Worm (Caenorhabditis elegans) whole organism, L4 larva: ENCODE results near the gene T19C4.24.

Experiments used
- D1046.2 ChIP-seq: fragments of 200-800 bp; sonication (Bioruptor generic); IDR thresholded peaks from 2 replicates; pipeline ENCODE4 v1.3.6; 2022; ENCODE audit warnings: missing genetic modification characterization, missing compliant biosample characterization
- F10B5.3 ChIP-seq: sonication (generic microtip); optimal IDR thresholded peaks from 2 replicates; lab custom pipeline; 2016; ENCODE audit warnings: mild to moderate bottlenecking, missing genetic modification characterization, missing compliant biosample characterization
- F26F4.8 ChIP-seq: fragments of 200-800 bp; sonication (Bioruptor generic); conservative IDR thresholded peaks from 2 replicates; pipeline ENCODE4 v1.3.6; 2022; ENCODE audit warnings: missing genetic modification characterization, missing compliant biosample characterization
- F37D6.2 ChIP-seq: sonication (generic microtip); optimal IDR thresholded peaks from 2 replicates; lab custom pipeline; 2016; ENCODE audit warnings: mild to moderate bottlenecking, missing genetic modification characterization, missing compliant biosample characterization
- F44E2.7 ChIP-seq: fragments of 200-800 bp; sonication (Bioruptor generic); IDR thresholded peaks from 2 replicates; pipeline ENCODE4 v2.1.2; 2022; ENCODE audit warnings: missing genetic modification characterization, missing compliant biosample characterization
- R02D3.7 ChIP-seq: fragments of 150-350 bp; sonication (generic microtip); optimal IDR thresholded peaks from 3 replicates; lab custom pipeline; 2014; ENCODE audit warnings: missing biosample characterization, missing genetic modification characterization
- Y75B8A.6 ChIP-seq: fragments of 200-800 bp; sonication (Bioruptor generic); IDR thresholded peaks from 2 replicates; pipeline ENCODE4 v1.3.6; 2022; ENCODE audit warnings: missing genetic modification reagents, missing genetic modification characterization, missing compliant biosample characterization
- ZK337.2 ChIP-seq: fragments of 200-800 bp; sonication (Bioruptor generic); IDR thresholded peaks from 2 replicates; pipeline ENCODE4 v1.3.6; 2022; ENCODE audit warnings: missing genetic modification reagents, missing genetic modification characterization, missing compliant biosample characterization
- aha-1 ChIP-seq: fragments of 150-350 bp; peaks from one replicate; lab custom pipeline; 2014; ENCODE audit warnings: missing biosample characterization, missing genetic modification characterization
- ama-1 ChIP-seq: fragments of 150-350 bp; optimal IDR thresholded peaks from 2 replicates; lab custom pipeline; 2014; ENCODE audit warnings: inconsistent platforms, mixed read lengths
- attf-4 ChIP-seq: sonication (generic microtip); optimal IDR thresholded peaks from 3 replicates; lab custom pipeline; 2017; ENCODE audit warnings: missing biosample characterization, missing genetic modification characterization
- ceh-62 ChIP-seq: sonication (generic microtip); optimal IDR thresholded peaks from 2 replicates; lab custom pipeline; 2017; ENCODE audit warnings: missing biosample characterization, missing genetic modification characterization
- ceh-82 ChIP-seq: sonication (generic microtip); optimal IDR thresholded peaks from 2 replicates; lab custom pipeline; 2017; ENCODE audit warnings: missing biosample characterization, missing genetic modification characterization
- ces-1 ChIP-seq: fragments of 150-350 bp; sonication (generic microtip); optimal IDR thresholded peaks from 4 replicates; lab custom pipeline; 2014; ENCODE audit warnings: missing biosample characterization, missing genetic modification reagents, missing genetic modification characterization
- cey-2 ChIP-seq: sonication (generic microtip); optimal IDR thresholded peaks from 3 replicates; lab custom pipeline; 2017; ENCODE audit warnings: missing genetic modification characterization, mild to moderate bottlenecking, missing compliant biosample characterization, antibody characterized with exemption, borderline replicate concordance; ENCODE audit not compliant: insufficient read depth
- ctbp-1 ChIP-seq: fragments of 200-800 bp; sonication (Bioruptor generic); IDR thresholded peaks from 2 replicates; pipeline ENCODE4 v1.3.6; 2022; ENCODE audit warnings: missing genetic modification reagents, missing genetic modification characterization, missing compliant biosample characterization
- daf-16 ChIP-seq, 3 experiments: sonication (generic microtip); optimal IDR thresholded peaks; 2 replicates each; lab custom pipeline; 2016 to 2017; ENCODE audit warnings: missing genetic modification characterization in 3 of 3, missing genetic modification reagents in 3 of 3, mild to moderate bottlenecking in 2 of 3, missing compliant biosample characterization in 2 of 3, missing biosample characterization in 1 of 3, moderate library complexity in 1 of 3
- daf-19 ChIP-seq: fragments of 200-800 bp; sonication (Bioruptor generic); conservative IDR thresholded peaks from 2 replicates; pipeline ENCODE4 v1.3.6; 2022; ENCODE audit warnings: missing genetic modification characterization, missing compliant biosample characterization
- dmd-6 ChIP-seq: fragments of 200-800 bp; sonication (Bioruptor generic); IDR thresholded peaks from 2 replicates; pipeline ENCODE4 v1.3.6; 2022; ENCODE audit warnings: missing genetic modification reagents, missing genetic modification characterization, missing compliant biosample characterization
- duxl-1 ChIP-seq: sonication (generic microtip); optimal IDR thresholded peaks from 2 replicates; lab custom pipeline; 2016; ENCODE audit warnings: mild to moderate bottlenecking, missing genetic modification characterization, moderate library complexity, missing compliant biosample characterization; ENCODE audit not compliant: poor library complexity
- fos-1 ChIP-seq: fragments of 150-350 bp; optimal IDR thresholded peaks from 2 replicates; lab custom pipeline; 2014; ENCODE audit warnings: missing biosample characterization, missing genetic modification characterization
- lin-13 ChIP-seq: fragments of 150-350 bp; optimal IDR thresholded peaks from 2 replicates; lab custom pipeline; 2014; ENCODE audit warnings: missing biosample characterization, missing genetic modification reagents, missing genetic modification characterization
- lin-29 ChIP-seq: fragments of 200-800 bp; sonication (Bioruptor generic); IDR thresholded peaks from 2 replicates; pipeline ENCODE4 v1.3.6; 2022; ENCODE audit warnings: missing genetic modification reagents, missing genetic modification characterization, missing compliant biosample characterization
- lin-38 ChIP-seq: fragments of 200-800 bp; sonication (Bioruptor generic); IDR thresholded peaks from 2 replicates; pipeline ENCODE4 v1.3.6; 2022; ENCODE audit warnings: missing genetic modification reagents, missing genetic modification characterization, missing compliant biosample characterization
- madf-5 ChIP-seq, 2 experiments: fragments of 200-800 bp; sonication (Bioruptor generic); IDR thresholded peaks; 2 replicates each; pipeline ENCODE4 v1.3.6; 2022; ENCODE audit warnings: missing compliant biosample characterization in 2 of 2, missing genetic modification characterization in 2 of 2
- madf-9 ChIP-seq: fragments of 200-800 bp; sonication (Bioruptor generic); conservative IDR thresholded peaks from 2 replicates; pipeline ENCODE4 v1.3.6; 2022; ENCODE audit warnings: missing genetic modification reagents, missing genetic modification characterization, missing compliant biosample characterization
- mep-1 ChIP-seq: fragments of 150-350 bp; sonication (generic microtip); optimal IDR thresholded peaks from 3 replicates; lab custom pipeline; 2014; ENCODE audit warnings: missing biosample characterization, missing genetic modification characterization
- mes-2 ChIP-seq: sonication (generic microtip); optimal IDR thresholded peaks from 2 replicates; lab custom pipeline; 2016; ENCODE audit warnings: missing genotype, mild to moderate bottlenecking, missing genetic modification characterization, missing compliant biosample characterization; ENCODE audit not compliant: poor library complexity, severe bottlenecking
- mxl-3 ChIP-seq: fragments of 200-800 bp; sonication (Bioruptor generic); optimal IDR thresholded peaks from 2 replicates; lab custom pipeline; 2018; ENCODE audit warnings: mild to moderate bottlenecking, missing genetic modification characterization, missing compliant biosample characterization
- nhr-102 ChIP-seq: sonication (generic microtip); optimal IDR thresholded peaks from 2 replicates; lab custom pipeline; 2016; ENCODE audit warnings: mild to moderate bottlenecking, missing genetic modification characterization, moderate library complexity, missing compliant biosample characterization
- nhr-111 ChIP-seq: fragments of 200-800 bp; sonication (Bioruptor generic); optimal IDR thresholded peaks from 2 replicates; lab custom pipeline; 2018; ENCODE audit warnings: mild to moderate bottlenecking, missing genetic modification characterization, missing compliant biosample characterization
- nhr-25 ChIP-seq: sonication (generic microtip); optimal IDR thresholded peaks from 2 replicates; lab custom pipeline; 2017; ENCODE audit warnings: missing genetic modification characterization, mild to moderate bottlenecking, missing compliant biosample characterization, antibody characterized with exemption, moderate library complexity, borderline replicate concordance; ENCODE audit not compliant: insufficient read depth
- nhr-28 ChIP-seq: fragments of 150-350 bp; optimal IDR thresholded peaks from 2 replicates; lab custom pipeline; 2014; ENCODE audit warnings: missing biosample characterization, missing genetic modification characterization
- nhr-42 ChIP-seq: fragments of 200-800 bp; sonication (Bioruptor generic); IDR thresholded peaks from 2 replicates; pipeline ENCODE4 v1.3.6; 2022; ENCODE audit warnings: missing genetic modification characterization, missing compliant biosample characterization
- nhr-76 ChIP-seq: fragments of 150-350 bp; optimal IDR thresholded peaks from 2 replicates; lab custom pipeline; 2014; ENCODE audit warnings: missing biosample characterization, missing genetic modification characterization
- set-16 ChIP-seq: fragments of 200-800 bp; sonication (Bioruptor generic); IDR thresholded peaks from 2 replicates; pipeline ENCODE4 v1.3.6; 2022; ENCODE audit warnings: missing genetic modification reagents, missing genetic modification characterization, missing compliant biosample characterization
- skn-1 ChIP-seq: fragments of 150-350 bp; optimal IDR thresholded peaks from 2 replicates; lab custom pipeline; 2014; ENCODE audit warnings: missing biosample characterization, missing genetic modification characterization
- spr-1 ChIP-seq: sonication (generic microtip); optimal IDR thresholded peaks from 2 replicates; lab custom pipeline; 2016; ENCODE audit warnings: mild to moderate bottlenecking, missing genetic modification characterization, missing compliant biosample characterization
- spr-3 ChIP-seq: fragments of 200-800 bp; sonication (Bioruptor generic); optimal IDR thresholded peaks from 2 replicates; lab custom pipeline; 2018; ENCODE audit warnings: mild to moderate bottlenecking, missing genetic modification characterization, missing compliant biosample characterization
- unc-39 ChIP-seq: sonication (generic microtip); optimal IDR thresholded peaks from 2 replicates; lab custom pipeline; 2017; ENCODE audit warnings: missing biosample characterization, missing genetic modification characterization
- vab-7 ChIP-seq: fragments of 200-800 bp; sonication (Bioruptor generic); IDR thresholded peaks from 2 replicates; pipeline ENCODE4 v1.3.6; 2022; ENCODE audit warnings: missing genetic modification reagents, missing genetic modification characterization, missing compliant biosample characterization
- zip-11 ChIP-seq: fragments of 200-800 bp; sonication (Bioruptor generic); IDR thresholded peaks from 2 replicates; pipeline ENCODE4 v1.3.6; 2022; ENCODE audit warnings: missing genetic modification characterization, missing compliant biosample characterization

Gene T19C4.24

DNA sequence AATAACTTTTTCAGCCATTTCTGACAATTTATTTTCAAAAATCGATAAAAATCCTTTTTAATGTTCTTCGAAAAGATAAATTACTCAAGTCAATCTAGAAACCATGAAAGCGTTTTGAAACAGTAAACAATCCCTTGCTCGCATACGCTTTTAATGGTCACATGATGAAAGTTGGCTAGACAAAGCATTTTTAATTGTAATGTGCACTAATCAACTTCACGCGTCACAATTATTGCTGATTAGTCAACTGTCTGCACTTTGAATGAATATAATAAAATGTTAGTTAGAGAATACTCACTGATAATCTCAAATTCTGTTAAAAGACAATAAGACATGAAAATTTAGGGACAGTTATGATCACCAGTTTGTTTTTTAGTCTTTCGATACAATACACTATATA is 9.8 kb upstream of the T19C4.24 start:
- TF ChIP-seq mxl-3 (no peak), madf-9 (GFP tag; lab: Robert Waterston, UW) (no peak)

DNA sequence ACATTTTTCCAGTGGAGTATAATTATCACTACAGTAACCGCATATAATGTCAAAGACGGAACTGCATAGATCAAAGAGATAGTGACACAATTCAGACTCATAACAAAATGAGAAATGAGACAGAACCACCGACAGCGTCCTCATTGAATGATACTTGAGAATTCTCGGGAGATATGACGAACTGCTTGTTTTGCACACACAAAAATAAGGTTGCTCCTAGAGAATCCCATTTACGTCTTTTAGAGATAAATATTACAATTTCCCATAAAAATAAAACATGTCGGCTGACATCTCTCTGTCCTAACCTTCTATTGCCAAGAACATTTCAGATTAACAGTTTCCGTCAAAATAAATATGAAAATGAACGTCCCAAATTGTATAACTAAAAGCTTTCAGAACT is 8.7 kb upstream of the T19C4.24 start, which contains the start of gene srg-38:
TSS of gene srg-38 (minus strand) at position 101 of the 400 bp plus-strand sequence.
- TF ChIP-seq ZK337.2 (GFP tag; lab: Robert Waterston, UW) (no peak), F26F4.8 (GFP tag; lab: Robert Waterston, UW) (no peak), aha-1 (tag; lab: Kevin White, UChicago) (no peak), daf-16 (GFP tag; optimal IDR thresholded peaks at IDR 0.05; lab: Kevin White, UChicago) (no peak), daf-16 (tag; optimal IDR thresholded peaks at IDR 0.05; lab: Kevin White, UChicago) (no peak), mes-2 (tag; lab: Kevin White, UChicago) (no peak), nhr-42 (GFP tag; lab: Robert Waterston, UW) (no peak), Y75B8A.6 (GFP tag; lab: Robert Waterston, UW) (no peak), lin-38 (GFP tag; lab: Robert Waterston, UW) (no peak), ama-1 (no peak), daf-19 (no peak), vab-7 (GFP tag; lab: Robert Waterston, UW) (no peak)

DNA sequence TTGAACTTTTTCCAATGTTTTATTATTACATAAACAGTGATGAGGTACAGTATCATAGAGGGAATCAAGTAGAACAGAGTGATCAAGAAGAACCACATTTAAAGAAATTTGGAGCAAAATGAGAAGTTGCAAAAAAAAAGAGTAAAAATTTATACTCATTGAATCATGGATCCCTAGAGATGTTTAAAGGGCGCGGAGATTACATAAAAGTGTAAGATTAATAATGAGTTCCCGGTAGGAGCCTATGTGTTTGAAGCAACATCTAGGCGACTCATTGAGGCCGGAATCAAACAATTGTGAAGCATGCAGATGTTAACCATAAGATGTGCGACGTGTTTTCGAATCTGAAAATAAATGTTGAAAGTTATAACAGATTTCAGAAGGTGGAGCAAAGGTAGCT is 5.5 kb upstream of the T19C4.24 start, which contains the start of gene srg-39:
TSS of gene srg-39 (minus strand) at position 101 of the 400 bp plus-strand sequence.
- TF ChIP-seq madf-5 (GFP tag; IDR thresholded peaks at IDR 0.05; lab: Robert Waterston, UW), result no peak
- no peak for TF ChIP-seq nhr-25 (tag; lab: Kevin White, UChicago)
- TF ChIP-seq lin-13 (GFP tag; lab: Kevin White, UChicago), result no peak
- TF ChIP-seq skn-1 (tag; lab: Kevin White, UChicago), result no peak
- TF ChIP-seq spr-3 (GFP tag; lab: Kevin White, UChicago), result no peak
- no peak for TF ChIP-seq duxl-1
- TF ChIP-seq F10B5.3, result no peak
- no peak for TF ChIP-seq mes-2 (tag; lab: Kevin White, UChicago)
- TF ChIP-seq F37D6.2, result no peak
- TF ChIP-seq set-16, result no peak
- TF ChIP-seq zip-11 (GFP tag; lab: Robert Waterston, UW), result no peak
- no peak for TF ChIP-seq R02D3.7 (tag; lab: Kevin White, UChicago)

DNA sequence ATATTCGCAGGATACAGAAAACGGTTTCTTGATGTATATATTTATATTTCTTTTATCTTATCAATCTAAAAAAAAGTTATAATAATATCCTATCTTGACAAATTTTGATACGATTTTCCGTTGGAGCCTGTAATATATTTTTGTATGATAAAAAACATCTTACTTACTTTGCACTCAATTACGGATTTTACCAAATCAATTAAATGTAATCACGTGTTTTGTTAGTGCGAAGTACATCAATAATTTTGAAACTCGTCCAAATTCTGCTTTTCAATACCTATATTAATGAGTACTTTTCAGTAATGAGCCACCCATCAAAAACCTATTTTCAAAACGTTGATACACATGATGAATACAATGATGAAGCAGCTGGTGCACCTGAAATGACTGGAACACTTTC is 2.6 kb upstream of the T19C4.24 start, which contains the start of gene T19C4.1:
TSS of gene T19C4.1 (plus strand) at position 301 of the 400 bp plus-strand sequence.
- no peak for TF ChIP-seq madf-5 (GFP tag; IDR thresholded peaks at IDR 0.05; lab: Robert Waterston, UW)
- no peak for TF ChIP-seq attf-4 (tag; lab: Kevin White, UChicago)
- TF ChIP-seq mep-1, result no peak
- no peak for TF ChIP-seq ceh-82 (tag; lab: Kevin White, UChicago)
- TF ChIP-seq dmd-6 (GFP tag; lab: Robert Waterston, UW), result no peak
- TF ChIP-seq ceh-62 (tag; lab: Kevin White, UChicago), result no peak
- TF ChIP-seq unc-39 (tag; lab: Kevin White, UChicago), result no peak

- TF ChIP-seq nhr-111 (GFP tag; lab: Kevin White, UChicago), result no peak
- TF ChIP-seq nhr-28 (tag; lab: Kevin White, UChicago), result peak; percentile 35
- TF ChIP-seq, all 104 proteins: peak for 1
These were observed 2.2 kb upstream of the T19C4.24 start for ce11 chrV:11148971-11149370.

DNA sequence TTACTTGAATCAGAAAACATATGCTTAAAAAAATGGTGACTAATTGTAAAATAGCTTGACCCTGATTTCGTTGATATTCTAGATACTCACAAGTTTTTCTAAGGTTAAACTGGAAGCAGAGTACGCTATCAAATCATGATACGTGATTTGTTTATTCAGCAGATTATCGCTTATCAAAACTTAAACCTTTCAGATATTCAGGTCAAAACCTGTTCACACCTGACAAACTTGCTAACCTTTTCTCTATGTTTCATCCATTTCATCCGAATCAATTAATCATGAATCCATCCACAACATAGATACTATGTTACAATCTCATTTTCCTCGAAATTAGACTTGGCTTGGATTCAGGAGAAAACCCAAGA is 954 bp upstream of the T19C4.24 start:
- no peak for TF ChIP-seq ceh-82 (tag; lab: Kevin White, UChicago)
- no peak for TF ChIP-seq dmd-6 (GFP tag; lab: Robert Waterston, UW)
- TF ChIP-seq D1046.2, result no peak
- no peak for TF ChIP-seq ctbp-1 (GFP tag; lab: Robert Waterston, UW)
- TF ChIP-seq F44E2.7 (GFP tag; lab: Robert Waterston, UW), result no peak
- TF ChIP-seq fos-1 (tag; lab: Kevin White, UChicago), result no peak
- TF ChIP-seq Y75B8A.6 (GFP tag; lab: Robert Waterston, UW), result no peak
- no peak for TF ChIP-seq skn-1 (tag; lab: Kevin White, UChicago)
- no peak for TF ChIP-seq nhr-76 (tag; lab: Kevin White, UChicago)
- peak; percentile 44 for TF ChIP-seq ama-1
- no peak for TF ChIP-seq F26F4.8 (GFP tag; lab: Robert Waterston, UW)
- TF ChIP-seq spr-1, result no peak
- peak; percentile 26 for TF ChIP-seq cey-2 (tag; lab: Kevin White, UChicago)
- no peak for TF ChIP-seq ces-1 (GFP tag; lab: Kevin White, UChicago)
- TF ChIP-seq nhr-102 (tag; lab: Kevin White, UChicago), result peak; percentile 35
- TF ChIP-seq lin-29, result no peak
